Fruit fly (Drosophila melanogaster): ENCODE results near the gene b.

Gene b

DNA sequence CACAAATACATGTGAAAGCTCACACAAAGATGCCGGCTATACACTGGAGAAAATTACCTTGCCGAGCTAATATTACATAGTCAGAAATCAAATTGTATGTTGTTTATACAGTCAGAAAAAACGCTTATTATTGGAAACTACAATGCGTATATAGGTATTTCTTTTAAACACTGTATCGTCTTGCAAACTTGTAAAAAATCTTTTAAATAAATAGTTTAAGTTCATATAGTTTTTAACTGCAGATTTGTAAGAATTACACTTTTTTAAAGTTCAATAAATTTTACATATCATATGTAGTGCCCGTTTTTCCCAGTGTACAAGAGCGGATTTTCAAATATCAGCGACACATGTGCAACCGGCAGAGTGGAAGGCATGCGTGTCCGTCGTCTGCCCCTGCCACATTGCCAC, 18.7 kb downstream of the b start (continued):
- TF ChIP-seq Mrtf (GFP tag; IDR thresholded peaks at IDR 0.05) (peak; percentile 44; the same call in 1 of the 3 replicates), toy (GFP tag; IDR thresholded peaks at IDR 0.05) (0 out of 2 replicates have a peak, but pooled peaks have one; percentile 26), CG8765 (GFP tag; IDR thresholded peaks at IDR 0.05) (no peak), MTF-1 (GFP tag; optimal IDR thresholded peaks at IDR 0.05; ENCODE audit: borderline replicate concordance) (no peak), CG4730 (GFP tag; IDR thresholded peaks at IDR 0.05) (0 out of 2 replicates have a peak, but pooled peaks have one; percentile 46), Lpt (GFP tag; optimal IDR thresholded peaks at IDR 0.05) (no peak), Dfd (GFP tag; optimal IDR thresholded peaks at IDR 0.05) (peak in 1 of 2 experiments; percentile 34), crol (GFP tag; IDR thresholded peaks at IDR 0.05) (0 out of 2 replicates have a peak, but pooled peaks have one; percentile 45), Drgx (GFP tag; IDR thresholded peaks at IDR 0.05) (peak; percentile 85; the same call in 1 of the 2 replicates), zfh1 (GFP tag; IDR thresholded peaks at IDR 0.05) (0 out of 3 replicates have a peak, but pooled peaks have one; percentile 37), CG31365 (tag; optimal IDR thresholded peaks at IDR 0.05) (no peak), CG15479 (GFP tag; optimal IDR thresholded peaks at IDR 0.05) (no peak), shn (GFP tag; optimal IDR thresholded peaks at IDR 0.05) (peak; percentile 52), amos (GFP tag; IDR thresholded peaks at IDR 0.05; ENCODE audit: partially characterized antibody) (no peak), Usf (GFP tag; optimal IDR thresholded peaks at IDR 0.05) (peak; percentile 55), Med (GFP tag) (peak; percentile 95), wdn (GFP tag; IDR thresholded peaks at IDR 0.05) (0 out of 2 replicates have a peak, but pooled peaks have one; percentile 42), wek (GFP tag; optimal IDR thresholded peaks at IDR 0.05) (peak; percentile 32), grau (tag; optimal IDR thresholded peaks at IDR 0.05) (peak; percentile 86), chn (GFP tag; optimal IDR thresholded peaks at IDR 0.05) (peak; percentile 56), eve (GFP tag; optimal IDR thresholded peaks at IDR 0.05) (peak in 1 of 2 experiments; percentile 93), bcd (GFP tag; optimal IDR thresholded peaks at IDR 0.05) (peak; percentile 83), CG5180 (GFP tag; optimal IDR thresholded peaks at IDR 0.05) (peak; percentile 59), Aef1 (GFP tag; IDR thresholded peaks at IDR 0.05) (peak; percentile 74), CG8388 (GFP tag; optimal IDR thresholded peaks at IDR 0.05) (peak; percentile 80), CG17829 (tag; optimal IDR thresholded peaks at IDR 0.05) (peak; percentile 84), CG12219 (GFP tag; optimal IDR thresholded peaks at IDR 0.05) (peak; percentile 72), sr (GFP tag; IDR thresholded peaks at IDR 0.05) (no peak), lmd (GFP tag; IDR thresholded peaks at IDR 0.05) (peak; percentile 81), fu2 (GFP tag; optimal IDR thresholded peaks at IDR 0.05) (peak; percentile 37), Dad (GFP tag; optimal IDR thresholded peaks at IDR 0.05) (peak; percentile 62), pzg (GFP tag; optimal IDR thresholded peaks at IDR 0.05) (no peak), sima (GFP tag; optimal IDR thresholded peaks at IDR 0.05) (no peak), ewg (GFP tag; optimal IDR thresholded peaks at IDR 0.05) (peak; percentile 80), CG1792 (GFP tag; optimal IDR thresholded peaks at IDR 0.05) (peak; percentile 73), HLH3B (GFP tag; IDR thresholded peaks at IDR 0.05) (peak; percentile 84), CG7928 (GFP tag; optimal IDR thresholded peaks at IDR 0.05) (peak; percentile 8), CG4820 (GFP tag; optimal IDR thresholded peaks at IDR 0.05) (peak; percentile 92), CTCF (GFP tag; optimal IDR thresholded peaks at IDR 0.05) (peak; percentile 18), danr (GFP tag; IDR thresholded peaks at IDR 0.05) (peak; percentile 74), usp (GFP tag; optimal IDR thresholded peaks at IDR 0.05) (no peak), CG14667 (GFP tag; IDR thresholded peaks at IDR 0.05) (peak; percentile 33), ftz-f1 (GFP tag; optimal IDR thresholded peaks at IDR 0.05) (no peak), CG10959 (GFP tag; IDR thresholded peaks at IDR 0.05) (peak; percentile 36; the same call in 1 of the 2 replicates), da (GFP tag; optimal IDR thresholded peaks at IDR 0.05) (no peak), CG12155 (GFP tag; optimal IDR thresholded peaks at IDR 0.05) (peak; percentile 84), Ets97D (GFP tag; optimal IDR thresholded peaks at IDR 0.05) (peak; percentile 57), slp2 (GFP tag; optimal IDR thresholded peaks at IDR 0.05) (peak; percentile 80), CG11085 (GFP tag; IDR thresholded peaks at IDR 0.05) (peak; percentile 48; the same call in 1 of the 2 replicates), CG2712 (tag; optimal IDR thresholded peaks at IDR 0.05) (peak; percentile 85), Oaz (GFP tag; IDR thresholded peaks at IDR 0.05) (peak; percentile 65; the same call in 1 of the 2 replicates), fru (optimal IDR thresholded peaks at IDR 0.05) (no peak), H2.0 (GFP tag; IDR thresholded peaks at IDR 0.05) (peak; percentile 74)

Data from whole organism, embryonic.